Worm (Caenorhabditis elegans): ENCODE data around the gene F25E5.5.

DNA sequence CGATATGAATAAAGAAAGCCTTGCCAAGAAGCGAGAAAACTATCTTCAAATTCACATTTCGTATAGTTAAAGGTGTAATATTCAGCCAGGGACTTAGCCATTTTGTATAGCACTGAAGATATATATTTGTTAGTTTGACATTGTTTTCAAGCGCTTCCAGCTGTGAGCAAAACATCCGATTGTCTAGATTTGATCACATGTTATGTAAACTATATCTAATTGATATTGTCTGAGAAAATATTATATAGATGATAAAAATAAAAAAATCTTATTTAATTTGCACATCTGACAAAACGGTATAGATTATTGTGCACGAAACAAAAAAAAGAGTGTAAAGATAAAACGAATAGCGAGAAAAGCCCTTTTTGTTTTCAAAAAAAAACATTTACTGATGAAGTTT is 17.6 kb downstream of the F25E5.5 start, which contains the start of gene srh-89:
- TF ChIP-seq efl-1 (optimal IDR thresholded peaks at IDR 0.05) (no peak), efl-1 (GFP tag; optimal IDR thresholded peaks at IDR 0.05 in 1 of 2) (no peak), ces-1 (GFP tag; optimal IDR thresholded peaks at IDR 0.05) (no peak), fos-1 (tag; optimal IDR thresholded peaks at IDR 0.05) (no peak)

Data from whole organism, L1 larva.